Worm (Caenorhabditis elegans) whole organism, L3 larva: ENCODE data around the gene sqst-4.

Source experiments
- R02D3.7 ChIP-seq: fragments of 150-350 bp; optimal IDR thresholded peaks from 2 replicates; lab custom pipeline; 2014; ENCODE audit warnings: missing biosample characterization, missing genetic modification characterization
- ZK546.5 ChIP-seq: sonication (generic microtip); optimal IDR thresholded peaks from 2 replicates; lab custom pipeline; 2017; ENCODE audit warnings: missing biosample characterization, missing genetic modification characterization
- aly-2 ChIP-seq: fragments of 150-350 bp; optimal IDR thresholded peaks from 2 replicates; lab custom pipeline; 2014; ENCODE audit warnings: missing biosample characterization, missing genetic modification characterization
- ceh-16 ChIP-seq: sonication (generic microtip); optimal IDR thresholded peaks from 2 replicates; lab custom pipeline; 2017; ENCODE audit warnings: missing biosample characterization, missing genetic modification characterization
- ceh-28 ChIP-seq: fragments of 150-350 bp; optimal IDR thresholded peaks from 2 replicates; lab custom pipeline; 2014; ENCODE audit warnings: missing biosample characterization, missing genetic modification reagents, missing genetic modification characterization
- ceh-9 ChIP-seq: sonication (generic microtip); optimal IDR thresholded peaks from 2 replicates; lab custom pipeline; 2018; ENCODE audit warnings: missing biosample characterization, missing genetic modification characterization
- daf-12 ChIP-seq: fragments of 150-350 bp; optimal IDR thresholded peaks from 2 replicates; lab custom pipeline; 2014; ENCODE audit warnings: missing biosample characterization, missing genetic modification reagents, missing genetic modification characterization
- egl-27 ChIP-seq: sonication (generic microtip); optimal IDR thresholded peaks from 4 replicates; lab custom pipeline; 2017; ENCODE audit warnings: missing biosample characterization, missing genetic modification reagents, missing genetic modification characterization
- egl-5 ChIP-seq: fragments of 150-350 bp; optimal IDR thresholded peaks from 2 replicates; lab custom pipeline; 2017; ENCODE audit warnings: missing biosample characterization, missing genetic modification reagents, missing genetic modification characterization, inconsistent platforms
- elt-1 ChIP-seq: fragments of 150-350 bp; optimal IDR thresholded peaks from 2 replicates; lab custom pipeline; 2014; ENCODE audit warnings: missing biosample characterization, missing genetic modification characterization
- elt-2 ChIP-seq: sonication (generic microtip); optimal IDR thresholded peaks from 2 replicates; lab custom pipeline; 2016; ENCODE audit warnings: missing genetic modification reagents, mild to moderate bottlenecking, missing genetic modification characterization, missing compliant biosample characterization
- elt-3 ChIP-seq, 3 experiments: fragments of 150-350 bp in 1 of 3; sonication (generic microtip) in 2 of 3; optimal IDR thresholded peaks; 2 replicates in 2 of 3; 4 replicates in 1 of 3; lab custom pipeline; 2014 to 2017; ENCODE audit warnings: missing biosample characterization in 3 of 3, missing genetic modification characterization in 3 of 3
- eor-1 ChIP-seq, 2 experiments: fragments of 150-350 bp; optimal IDR thresholded peaks; 2 replicates each; lab custom pipeline; 2014 to 2018; ENCODE audit warnings: missing biosample characterization in 2 of 2, missing genetic modification characterization in 2 of 2
- fkh-10 ChIP-seq: sonication (generic microtip); optimal IDR thresholded peaks from 2 replicates; lab custom pipeline; 2017; ENCODE audit warnings: missing biosample characterization, missing genetic modification reagents, missing genetic modification characterization
- hmg-11 ChIP-seq: sonication (generic microtip); optimal IDR thresholded peaks from 2 replicates; lab custom pipeline; 2016; ENCODE audit warnings: missing genetic modification characterization, missing compliant biosample characterization
- jun-1 ChIP-seq: fragments of 150-350 bp; optimal IDR thresholded peaks from 2 replicates; lab custom pipeline; 2014; ENCODE audit warnings: missing biosample characterization, missing genetic modification reagents, missing genetic modification characterization
- lin-15B ChIP-seq: fragments of 150-350 bp; optimal IDR thresholded peaks from 2 replicates; lab custom pipeline; 2014; ENCODE audit warnings: missing biosample characterization, missing genetic modification characterization
- lsy-12 ChIP-seq: sonication (generic microtip); optimal IDR thresholded peaks from 2 replicates; lab custom pipeline; 2016; ENCODE audit warnings: mild to moderate bottlenecking, missing genetic modification characterization, missing compliant biosample characterization
- mdl-1 ChIP-seq: fragments of 150-350 bp; optimal IDR thresholded peaks from 2 replicates; lab custom pipeline; 2014; ENCODE audit warnings: missing biosample characterization, missing genetic modification characterization
- mml-1 ChIP-seq: fragments of 150-350 bp; sonication (generic microtip); optimal IDR thresholded peaks from 3 replicates; lab custom pipeline; 2014; ENCODE audit warnings: missing biosample characterization, missing genetic modification characterization
- nfya-1 ChIP-seq: sonication (generic microtip); optimal IDR thresholded peaks from 2 replicates; lab custom pipeline; 2017; ENCODE audit warnings: missing genetic modification characterization, mild to moderate bottlenecking, missing compliant biosample characterization, antibody characterized with exemption, moderate library complexity; ENCODE audit not compliant: insufficient read depth
- nhr-11 ChIP-seq: fragments of 150-350 bp; optimal IDR thresholded peaks from 2 replicates; lab custom pipeline; 2014; ENCODE audit warnings: missing biosample characterization, missing genetic modification characterization
- nhr-12 ChIP-seq: fragments of 150-350 bp; optimal IDR thresholded peaks from 2 replicates; lab custom pipeline; 2014; ENCODE audit warnings: missing biosample characterization, missing genetic modification characterization
- nhr-23 ChIP-seq: fragments of 150-350 bp; optimal IDR thresholded peaks from 2 replicates; lab custom pipeline; 2014; ENCODE audit warnings: missing biosample characterization, missing genetic modification reagents, missing genetic modification characterization
- nhr-237 ChIP-seq: fragments of 150-350 bp; optimal IDR thresholded peaks from 2 replicates; lab custom pipeline; 2014; ENCODE audit warnings: missing biosample characterization, missing genetic modification characterization
- nhr-25 ChIP-seq: sonication (generic microtip); optimal IDR thresholded peaks from 2 replicates; lab custom pipeline; 2017; ENCODE audit warnings: missing biosample characterization, missing genetic modification characterization
- nhr-28 ChIP-seq: fragments of 150-350 bp; optimal IDR thresholded peaks from 2 replicates; lab custom pipeline; 2014; ENCODE audit warnings: missing biosample characterization, missing genetic modification characterization
- nhr-43 ChIP-seq: sonication (generic microtip); optimal IDR thresholded peaks from 2 replicates; lab custom pipeline; 2016; ENCODE audit warnings: mild to moderate bottlenecking, missing genetic modification characterization, missing compliant biosample characterization; ENCODE audit not compliant: poor library complexity, severe bottlenecking
- nhr-67 ChIP-seq: fragments of 150-350 bp; optimal IDR thresholded peaks from 2 replicates; lab custom pipeline; 2014; ENCODE audit warnings: missing biosample characterization, missing genetic modification characterization
- pha-4 ChIP-seq: fragments of 150-350 bp; optimal IDR thresholded peaks from 2 replicates; lab custom pipeline; 2014; ENCODE audit warnings: missing biosample characterization, missing genetic modification reagents, missing genetic modification characterization
- pqm-1 ChIP-seq: fragments of 150-350 bp; optimal IDR thresholded peaks from 2 replicates; lab custom pipeline; 2017; ENCODE audit warnings: missing biosample characterization, missing genetic modification characterization, inconsistent platforms
- sea-2 ChIP-seq: fragments of 150-350 bp; sonication (generic microtip); optimal IDR thresholded peaks from 4 replicates; lab custom pipeline; 2014; ENCODE audit warnings: missing biosample characterization, missing genetic modification reagents, missing genetic modification characterization
- skn-1 ChIP-seq: fragments of 150-350 bp; optimal IDR thresholded peaks from 2 replicates; lab custom pipeline; 2014; ENCODE audit warnings: missing biosample characterization, missing genetic modification characterization
- snpc-4 ChIP-seq: fragments of 150-350 bp; optimal IDR thresholded peaks from 2 replicates; lab custom pipeline; 2014; ENCODE audit warnings: missing biosample characterization, missing genetic modification characterization
- tbx-2 ChIP-seq: sonication (generic microtip); optimal IDR thresholded peaks from 2 replicates; lab custom pipeline; 2016; ENCODE audit warnings: mild to moderate bottlenecking, missing genetic modification characterization, missing compliant biosample characterization
- unc-62 ChIP-seq: fragments of 150-350 bp; sonication (generic microtip); optimal IDR thresholded peaks from 4 replicates; lab custom pipeline; 2014; ENCODE audit warnings: missing biosample characterization, missing genetic modification reagents, missing genetic modification characterization
- zag-1 ChIP-seq: fragments of 150-350 bp; optimal IDR thresholded peaks from 2 replicates; lab custom pipeline; 2014; ENCODE audit warnings: missing biosample characterization, missing genetic modification characterization
- ztf-11 ChIP-seq: fragments of 150-350 bp; optimal IDR thresholded peaks from 2 replicates; lab custom pipeline; 2014; ENCODE audit warnings: missing biosample characterization, missing genetic modification characterization

Gene sqst-4

DNA sequence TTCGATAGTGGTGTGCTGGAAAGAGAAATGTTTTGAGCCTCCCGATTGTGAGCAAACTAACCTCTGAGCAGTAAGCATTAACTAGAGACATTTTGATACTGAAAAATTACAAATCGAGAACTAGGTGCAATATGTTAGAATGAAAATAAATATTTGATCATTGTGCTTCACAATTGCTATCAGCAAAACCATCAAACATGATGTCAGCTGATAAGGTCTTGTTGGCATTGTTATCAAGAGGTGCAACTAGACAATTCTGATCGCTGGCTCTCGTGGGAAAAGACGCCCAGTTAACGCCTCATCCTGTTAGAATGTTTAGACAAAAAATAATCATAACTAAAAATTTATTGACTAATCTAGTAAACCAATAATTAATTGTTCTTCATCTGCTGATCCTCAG, 6.1 kb downstream of the sqst-4 start, which contains the start of gene comt-2:
Gene comt-2, minus strand, starts transcription at position 131 of the 400 bp plus-strand sequence.
- TF ChIP-seq pqm-1 (peak; percentile 63), nhr-25 (tag; lab: Kevin White, UChicago) (no peak), elt-2 (tag; lab: Kevin White, UChicago) (peak; percentile 88), nhr-12 (no peak)

DNA sequence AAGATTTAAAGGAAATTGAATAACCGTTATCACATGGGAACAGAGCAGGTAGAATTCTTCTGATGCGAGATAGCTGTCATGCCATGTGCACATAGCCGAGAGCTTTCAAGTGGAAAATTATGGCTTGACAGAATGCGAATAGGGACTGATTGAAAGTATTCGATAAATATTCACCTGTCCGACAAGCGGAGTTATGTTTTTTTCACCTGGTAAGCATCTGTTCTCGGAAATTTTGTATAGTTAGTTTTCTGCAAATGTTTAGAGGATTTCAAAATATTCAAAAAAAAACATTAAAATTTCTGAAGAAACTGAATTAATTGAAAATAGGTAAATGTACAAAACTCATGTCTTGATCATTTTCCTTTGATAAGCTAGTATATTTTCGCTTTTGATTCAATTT, 9.2 kb downstream of the sqst-4 start, which contains the start of gene srh-136:
Gene srh-136, minus strand, starts transcription at position 93 of the 400 bp plus-strand sequence.
- TF ChIP-seq egl-27 (tag; lab: Kevin White, UChicago): no peak
- no peak for TF ChIP-seq pha-4 (tag; lab: Kevin White, UChicago)
- TF ChIP-seq ceh-16 (tag; lab: Kevin White, UChicago): no peak
- no peak for TF ChIP-seq mdl-1 (tag; lab: Kevin White, UChicago)

DNA sequence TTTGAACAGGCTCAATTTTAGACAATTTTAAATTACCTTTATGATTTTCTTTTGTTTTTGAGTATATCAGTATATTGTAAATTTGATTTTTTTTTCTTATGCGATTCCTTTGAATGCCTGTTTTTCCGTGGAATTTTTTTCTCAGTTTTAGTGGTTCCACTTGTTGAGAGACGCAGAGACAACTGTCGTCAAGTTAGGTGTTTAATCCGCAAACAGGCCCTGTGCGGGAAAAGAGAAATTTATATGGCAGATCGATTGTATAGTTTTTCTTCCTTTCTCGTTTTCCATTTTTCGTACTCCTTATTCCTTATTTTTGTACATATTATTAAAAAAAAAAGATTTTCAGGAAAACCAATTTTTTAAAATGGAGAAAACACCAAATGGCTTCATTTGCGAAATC, 10.7 kb downstream of the sqst-4 start, which contains the start of gene F36D3.1:
Gene F36D3.1, plus strand, starts transcription at position 347 of the 400 bp plus-strand sequence.
- TF ChIP-seq elt-2 (tag; lab: Kevin White, UChicago) (peak; percentile 19), hmg-11 (tag; lab: Kevin White, UChicago) (peak; percentile 22), egl-5 (tag; lab: Kevin White, UChicago) (no peak), nhr-23 (tag; lab: Kevin White, UChicago) (no peak), nhr-11 (tag; lab: Kevin White, UChicago) (no peak), skn-1 (tag; lab: Kevin White, UChicago) (peak; percentile 15), snpc-4 (tag; lab: Kevin White, UChicago) (peak; percentile 70), daf-12 (tag; lab: Kevin White, UChicago) (no peak), lsy-12 (tag; lab: Kevin White, UChicago) (no peak), tbx-2 (tag; lab: Kevin White, UChicago) (no peak), elt-1 (tag; lab: Kevin White, UChicago) (no peak), nfya-1 (tag; lab: Kevin White, UChicago) (peak; percentile 70), unc-62 (GFP tag; lab: Kevin White, UChicago) (no peak), ceh-28 (tag; lab: Kevin White, UChicago) (peak; percentile 36), lin-15B (tag; lab: Kevin White, UChicago) (peak; percentile 64), mml-1 (no peak), pha-4 (tag; lab: Kevin White, UChicago) (peak; percentile 58), aly-2 (tag; lab: Kevin White, UChicago) (no peak), nhr-67 (tag; lab: Kevin White, UChicago) (no peak), zag-1 (tag; lab: Kevin White, UChicago) (no peak), nhr-237 (tag; lab: Kevin White, UChicago) (no peak)

DNA sequence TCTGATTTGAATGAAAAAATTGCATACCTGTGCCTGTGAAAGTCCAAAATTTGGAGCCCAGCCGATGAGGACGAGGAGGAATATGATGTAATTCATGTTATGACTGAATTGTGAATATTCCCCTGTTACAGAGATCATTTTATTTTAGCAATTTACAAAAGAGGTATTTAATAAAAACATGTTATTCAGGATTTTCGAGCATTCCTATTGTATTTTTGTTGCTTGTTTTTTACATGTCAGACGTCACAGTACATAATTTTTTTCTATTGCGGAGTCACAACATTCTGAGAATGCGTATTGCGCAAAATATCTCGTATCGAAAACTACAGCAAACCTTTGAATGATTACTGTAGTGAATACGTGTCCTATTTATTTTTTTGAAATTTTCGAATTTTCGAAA, 14.9 kb downstream of the sqst-4 start, which contains the start of gene F36D3.14:
Gene F36D3.14, minus strand, starts transcription at position 101 of the 400 bp plus-strand sequence.
- no peak for TF ChIP-seq mdl-1 (tag; lab: Kevin White, UChicago)
- no peak for TF ChIP-seq elt-3 (tag; optimal IDR thresholded peaks at IDR 0.05; lab: Kevin White, UChicago)
- TF ChIP-seq eor-1 (tag; optimal IDR thresholded peaks at IDR 0.05; lab: Kevin White, UChicago): no peak
- no peak for TF ChIP-seq ZK546.5 (tag; lab: Kevin White, UChicago)
- no peak for TF ChIP-seq fkh-10
- TF ChIP-seq sea-2 (GFP tag; lab: Kevin White, UChicago): no peak
- no peak for TF ChIP-seq jun-1 (tag; lab: Kevin White, UChicago)
- TF ChIP-seq lsy-12 (tag; lab: Kevin White, UChicago): no peak
- no peak for TF ChIP-seq lin-15B (tag; lab: Kevin White, UChicago)
- no peak for TF ChIP-seq snpc-4 (tag; lab: Kevin White, UChicago)
- no peak for TF ChIP-seq daf-12 (tag; lab: Kevin White, UChicago)
- no peak for TF ChIP-seq nhr-43 (tag; lab: Kevin White, UChicago)

DNA sequence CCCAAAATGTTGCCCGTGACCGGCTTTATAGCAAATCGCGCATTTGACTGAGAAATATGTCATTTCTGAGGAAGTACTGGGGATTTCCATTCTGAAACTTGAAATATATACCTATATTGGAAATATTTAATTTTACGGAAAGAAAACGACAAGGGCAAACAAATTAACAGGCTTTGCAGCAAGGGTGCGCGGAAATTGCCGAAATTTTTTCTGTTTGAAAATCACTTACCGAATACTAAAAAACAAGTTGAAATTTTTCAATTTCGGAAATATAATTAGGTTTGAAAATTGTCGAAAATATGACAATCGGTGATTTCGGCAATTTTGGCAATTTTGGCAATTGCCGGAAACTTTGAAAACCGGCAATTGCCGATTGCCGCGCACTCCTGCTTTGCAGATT, 17.6 kb downstream of the sqst-4 start, which contains the start of gene nhr-54:
Gene nhr-54, minus strand, starts transcription at position 101 of the 400 bp plus-strand sequence.
- TF ChIP-seq nhr-43 (tag; lab: Kevin White, UChicago) (no peak), lin-15B (tag; lab: Kevin White, UChicago) (no peak), elt-1 (tag; lab: Kevin White, UChicago) (no peak), nhr-28 (tag; lab: Kevin White, UChicago) (no peak), ztf-11 (tag; lab: Kevin White, UChicago) (no peak), sea-2 (GFP tag; lab: Kevin White, UChicago) (no peak), nhr-23 (tag; lab: Kevin White, UChicago) (no peak), nhr-25 (tag; lab: Kevin White, UChicago) (no peak), elt-3 (tag; optimal IDR thresholded peaks at IDR 0.05; lab: Kevin White, UChicago) (no peak), hmg-11 (tag; lab: Kevin White, UChicago) (no peak), ceh-9 (tag; lab: Kevin White, UChicago) (no peak), zag-1 (tag; lab: Kevin White, UChicago) (no peak), egl-27 (tag; lab: Kevin White, UChicago) (no peak), ceh-16 (tag; lab: Kevin White, UChicago) (no peak), eor-1 (tag; optimal IDR thresholded peaks at IDR 0.05; lab: Kevin White, UChicago) (no peak), R02D3.7 (tag; lab: Kevin White, UChicago) (no peak), nfya-1 (tag; lab: Kevin White, UChicago) (no peak)
